Worm (Caenorhabditis elegans) whole organism, L3 larva: ENCODE data around the gene Y73C8C.12.

Experiments used
- R02D3.7 ChIP-seq: fragments of 150-350 bp; optimal IDR thresholded peaks from 2 replicates; lab custom pipeline; 2014; ENCODE audit warnings: missing biosample characterization, missing genetic modification characterization
- ZK546.5 ChIP-seq: sonication (generic microtip); optimal IDR thresholded peaks from 2 replicates; lab custom pipeline; 2017; ENCODE audit warnings: missing biosample characterization, missing genetic modification characterization
- aly-2 ChIP-seq: fragments of 150-350 bp; optimal IDR thresholded peaks from 2 replicates; lab custom pipeline; 2014; ENCODE audit warnings: missing biosample characterization, missing genetic modification characterization
- ama-1 ChIP-seq: fragments of 150-350 bp; optimal IDR thresholded peaks from 2 replicates; lab custom pipeline; 2018
- ceh-16 ChIP-seq: sonication (generic microtip); optimal IDR thresholded peaks from 2 replicates; lab custom pipeline; 2017; ENCODE audit warnings: missing biosample characterization, missing genetic modification characterization
- ceh-28 ChIP-seq: fragments of 150-350 bp; optimal IDR thresholded peaks from 2 replicates; lab custom pipeline; 2014; ENCODE audit warnings: missing biosample characterization, missing genetic modification reagents, missing genetic modification characterization
- ceh-82 ChIP-seq: fragments of 150-350 bp; optimal IDR thresholded peaks from 2 replicates; lab custom pipeline; 2014; ENCODE audit warnings: missing biosample characterization, missing genetic modification characterization
- ceh-9 ChIP-seq: sonication (generic microtip); optimal IDR thresholded peaks from 2 replicates; lab custom pipeline; 2018; ENCODE audit warnings: missing biosample characterization, missing genetic modification characterization
- daf-12 ChIP-seq: fragments of 150-350 bp; optimal IDR thresholded peaks from 2 replicates; lab custom pipeline; 2014; ENCODE audit warnings: missing biosample characterization, missing genetic modification reagents, missing genetic modification characterization
- egl-5 ChIP-seq: fragments of 150-350 bp; optimal IDR thresholded peaks from 2 replicates; lab custom pipeline; 2017; ENCODE audit warnings: missing biosample characterization, missing genetic modification reagents, missing genetic modification characterization, inconsistent platforms
- elt-1 ChIP-seq: fragments of 150-350 bp; optimal IDR thresholded peaks from 2 replicates; lab custom pipeline; 2014; ENCODE audit warnings: missing biosample characterization, missing genetic modification characterization
- elt-2 ChIP-seq: sonication (generic microtip); optimal IDR thresholded peaks from 2 replicates; lab custom pipeline; 2016; ENCODE audit warnings: missing genetic modification reagents, mild to moderate bottlenecking, missing genetic modification characterization, missing compliant biosample characterization
- elt-3 ChIP-seq, 3 experiments: fragments of 150-350 bp in 1 of 3; sonication (generic microtip) in 2 of 3; optimal IDR thresholded peaks; 2 replicates in 2 of 3; 4 replicates in 1 of 3; lab custom pipeline; 2014 to 2017; ENCODE audit warnings: missing biosample characterization in 3 of 3, missing genetic modification characterization in 3 of 3
- eor-1 ChIP-seq, 2 experiments: fragments of 150-350 bp; optimal IDR thresholded peaks; 2 replicates each; lab custom pipeline; 2014 to 2018; ENCODE audit warnings: missing biosample characterization in 2 of 2, missing genetic modification characterization in 2 of 2
- fkh-10 ChIP-seq: sonication (generic microtip); optimal IDR thresholded peaks from 2 replicates; lab custom pipeline; 2017; ENCODE audit warnings: missing biosample characterization, missing genetic modification reagents, missing genetic modification characterization
- fkh-2 ChIP-seq: fragments of 150-350 bp; optimal IDR thresholded peaks from 2 replicates; lab custom pipeline; 2014; ENCODE audit warnings: missing biosample characterization, missing genetic modification reagents, missing genetic modification characterization
- hmg-11 ChIP-seq: sonication (generic microtip); optimal IDR thresholded peaks from 2 replicates; lab custom pipeline; 2016; ENCODE audit warnings: missing genetic modification characterization, missing compliant biosample characterization
- jun-1 ChIP-seq: fragments of 150-350 bp; optimal IDR thresholded peaks from 2 replicates; lab custom pipeline; 2014; ENCODE audit warnings: missing biosample characterization, missing genetic modification reagents, missing genetic modification characterization
- lin-15B ChIP-seq: fragments of 150-350 bp; optimal IDR thresholded peaks from 2 replicates; lab custom pipeline; 2014; ENCODE audit warnings: missing biosample characterization, missing genetic modification characterization
- lin-39 ChIP-seq: fragments of 150-350 bp; optimal IDR thresholded peaks from 2 replicates; lab custom pipeline; 2018; ENCODE audit warnings: missing biosample characterization, missing genetic modification reagents, missing genetic modification characterization
- mml-1 ChIP-seq: fragments of 150-350 bp; sonication (generic microtip); optimal IDR thresholded peaks from 3 replicates; lab custom pipeline; 2014; ENCODE audit warnings: missing biosample characterization, missing genetic modification characterization
- nhr-11 ChIP-seq: fragments of 150-350 bp; optimal IDR thresholded peaks from 2 replicates; lab custom pipeline; 2014; ENCODE audit warnings: missing biosample characterization, missing genetic modification characterization
- nhr-12 ChIP-seq: fragments of 150-350 bp; optimal IDR thresholded peaks from 2 replicates; lab custom pipeline; 2014; ENCODE audit warnings: missing biosample characterization, missing genetic modification characterization
- nhr-23 ChIP-seq: fragments of 150-350 bp; optimal IDR thresholded peaks from 2 replicates; lab custom pipeline; 2014; ENCODE audit warnings: missing biosample characterization, missing genetic modification reagents, missing genetic modification characterization
- nhr-237 ChIP-seq: fragments of 150-350 bp; optimal IDR thresholded peaks from 2 replicates; lab custom pipeline; 2014; ENCODE audit warnings: missing biosample characterization, missing genetic modification characterization
- nhr-25 ChIP-seq: sonication (generic microtip); optimal IDR thresholded peaks from 2 replicates; lab custom pipeline; 2017; ENCODE audit warnings: missing biosample characterization, missing genetic modification characterization
- nhr-67 ChIP-seq: fragments of 150-350 bp; optimal IDR thresholded peaks from 2 replicates; lab custom pipeline; 2014; ENCODE audit warnings: missing biosample characterization, missing genetic modification characterization
- nhr-76 ChIP-seq: fragments of 150-350 bp; sonication (generic microtip); optimal IDR thresholded peaks from 5 replicates; lab custom pipeline; 2014; ENCODE audit warnings: missing biosample characterization, missing genetic modification characterization
- nhr-77 ChIP-seq: fragments of 150-350 bp; optimal IDR thresholded peaks from 2 replicates; lab custom pipeline; 2014; ENCODE audit warnings: missing biosample characterization, missing genetic modification characterization
- pha-4 ChIP-seq: fragments of 150-350 bp; optimal IDR thresholded peaks from 2 replicates; lab custom pipeline; 2014; ENCODE audit warnings: missing biosample characterization, missing genetic modification reagents, missing genetic modification characterization
- pqm-1 ChIP-seq: fragments of 150-350 bp; optimal IDR thresholded peaks from 2 replicates; lab custom pipeline; 2017; ENCODE audit warnings: missing biosample characterization, missing genetic modification characterization, inconsistent platforms
- sea-2 ChIP-seq: fragments of 150-350 bp; sonication (generic microtip); optimal IDR thresholded peaks from 4 replicates; lab custom pipeline; 2014; ENCODE audit warnings: missing biosample characterization, missing genetic modification reagents, missing genetic modification characterization
- skn-1 ChIP-seq: fragments of 150-350 bp; optimal IDR thresholded peaks from 2 replicates; lab custom pipeline; 2014; ENCODE audit warnings: missing biosample characterization, missing genetic modification characterization
- snpc-4 ChIP-seq: fragments of 150-350 bp; optimal IDR thresholded peaks from 2 replicates; lab custom pipeline; 2014; ENCODE audit warnings: missing biosample characterization, missing genetic modification characterization
- tbx-2 ChIP-seq: sonication (generic microtip); optimal IDR thresholded peaks from 2 replicates; lab custom pipeline; 2016; ENCODE audit warnings: mild to moderate bottlenecking, missing genetic modification characterization, missing compliant biosample characterization
- unc-39 ChIP-seq: sonication (generic microtip); optimal IDR thresholded peaks from 4 replicates; lab custom pipeline; 2017; ENCODE audit warnings: missing biosample characterization, missing genetic modification characterization
- unc-62 ChIP-seq: fragments of 150-350 bp; sonication (generic microtip); optimal IDR thresholded peaks from 4 replicates; lab custom pipeline; 2014; ENCODE audit warnings: missing biosample characterization, missing genetic modification reagents, missing genetic modification characterization
- zag-1 ChIP-seq: fragments of 150-350 bp; optimal IDR thresholded peaks from 2 replicates; lab custom pipeline; 2014; ENCODE audit warnings: missing biosample characterization, missing genetic modification characterization
- ztf-11 ChIP-seq: fragments of 150-350 bp; optimal IDR thresholded peaks from 2 replicates; lab custom pipeline; 2014; ENCODE audit warnings: missing biosample characterization, missing genetic modification characterization

The Y73C8C.12 gene

ce11 chrV:3144494-3144893, 19.5 kb downstream of the Y73C8C.12 start, which contains the start of gene srab-10:
Gene srab-10, minus strand, starts transcription at chrV:3144594.
- TF ChIP-seq jun-1 (no peak), elt-1 (tag; lab: Kevin White, UChicago) (no peak), ceh-16 (no peak), nhr-11 (no peak), ama-1 (lab: Kevin White, UChicago) (no peak), lin-15B (tag; lab: Kevin White, UChicago) (no peak), ceh-9 (no peak), pqm-1 (tag; lab: Kevin White, UChicago) (no peak)

- TF ChIP-seq unc-39 (no peak), nhr-12 (tag; lab: Kevin White, UChicago) (no peak), hmg-11 (tag; lab: Kevin White, UChicago) (no peak), nhr-23 (tag; lab: Kevin White, UChicago) (no peak), R02D3.7 (no peak), nhr-67 (tag; lab: Kevin White, UChicago) (no peak), skn-1 (tag; lab: Kevin White, UChicago) (no peak), snpc-4 (tag; lab: Kevin White, UChicago) (no peak), daf-12 (no peak), elt-3 (tag; optimal IDR thresholded peaks at IDR 0.05; lab: Kevin White, UChicago) (no peak), jun-1 (no peak), nhr-11 (no peak), eor-1 (tag; optimal IDR thresholded peaks at IDR 0.05; lab: Kevin White, UChicago) (no peak)
Measured at ce11 chrV:3145241-3145640, 20.2 kb downstream of the Y73C8C.12 start.

- TF ChIP-seq lin-39 (tag; lab: Kevin White, UChicago) = no peak
- TF ChIP-seq eor-1 (tag; optimal IDR thresholded peaks at IDR 0.05; lab: Kevin White, UChicago) = no peak
- no peak for TF ChIP-seq egl-5 (tag; lab: Kevin White, UChicago)
- no peak for TF ChIP-seq fkh-10 (GFP tag; lab: Kevin White, UChicago)
- no peak for TF ChIP-seq daf-12
- TF ChIP-seq elt-2 (tag; lab: Kevin White, UChicago) = no peak
- TF ChIP-seq pha-4 (tag; lab: Kevin White, UChicago) = no peak
- TF ChIP-seq ceh-9 = no peak
- TF ChIP-seq ama-1 (lab: Kevin White, UChicago) = no peak
- TF ChIP-seq tbx-2 = no peak
- no peak for TF ChIP-seq zag-1 (tag; lab: Kevin White, UChicago)
- TF ChIP-seq R02D3.7 = no peak
- TF ChIP-seq fkh-2 (tag; lab: Kevin White, UChicago) = no peak
- no peak for TF ChIP-seq ZK546.5 (tag; lab: Kevin White, UChicago)
- TF ChIP-seq, all 47 proteins: peak for 0
Measured at ce11 chrV:3146932-3147331, 21.9 kb downstream of the Y73C8C.12 start, which contains the start of gene srab-11. Gene srab-11, minus strand, starts transcription at chrV:3147032.

ce11 chrV:3149910-3150428, 25.0 kb downstream of the Y73C8C.12 start:
- no peak for TF ChIP-seq nhr-12 (tag; lab: Kevin White, UChicago)

- TF ChIP-seq lin-15B (tag; lab: Kevin White, UChicago) (no peak), ZK546.5 (tag; lab: Kevin White, UChicago) (no peak), fkh-10 (GFP tag; lab: Kevin White, UChicago) (no peak), elt-1 (tag; lab: Kevin White, UChicago) (no peak), sea-2 (no peak), ceh-28 (tag; lab: Kevin White, UChicago) (no peak), nhr-12 (tag; lab: Kevin White, UChicago) (no peak), ceh-82 (tag; lab: Kevin White, UChicago) (no peak), pqm-1 (tag; lab: Kevin White, UChicago) (no peak), hmg-11 (tag; lab: Kevin White, UChicago) (no peak), zag-1 (tag; lab: Kevin White, UChicago) (no peak), fkh-2 (tag; lab: Kevin White, UChicago) (no peak), mml-1 (no peak)
Measured at ce11 chrV:3151862-3152261, 26.9 kb downstream of the Y73C8C.12 start, which contains the start of gene srab-6. Gene srab-6, minus strand, starts transcription at chrV:3151962.

ce11 chrV:3155072-3155471, 30.1 kb downstream of the Y73C8C.12 start, which contains the start of gene srab-7:
Gene srab-7, minus strand, starts transcription at chrV:3155172.
- TF ChIP-seq mml-1 = no peak
- no peak for TF ChIP-seq ceh-16
- TF ChIP-seq nhr-25 (tag; lab: Kevin White, UChicago) = no peak
- TF ChIP-seq nhr-237 (tag; lab: Kevin White, UChicago) = no peak
- TF ChIP-seq fkh-10 (GFP tag; lab: Kevin White, UChicago) = no peak
- no peak for TF ChIP-seq aly-2 (tag; lab: Kevin White, UChicago)
- TF ChIP-seq ceh-82 (tag; lab: Kevin White, UChicago) = no peak
- no peak for TF ChIP-seq nhr-77
- TF ChIP-seq elt-2 (tag; lab: Kevin White, UChicago) = no peak
- TF ChIP-seq eor-1 (tag; optimal IDR thresholded peaks at IDR 0.05; lab: Kevin White, UChicago) = no peak
- no peak for TF ChIP-seq daf-12
- TF ChIP-seq ztf-11 (tag; lab: Kevin White, UChicago) = no peak
- TF ChIP-seq fkh-2 (tag; lab: Kevin White, UChicago) = no peak
- no peak for TF ChIP-seq nhr-23 (tag; lab: Kevin White, UChicago)
- TF ChIP-seq skn-1 (tag; lab: Kevin White, UChicago) = no peak
- TF ChIP-seq nhr-76 (tag; lab: Kevin White, UChicago) = no peak
- no peak for TF ChIP-seq ceh-28 (tag; lab: Kevin White, UChicago)
- TF ChIP-seq unc-62 (GFP tag; lab: Kevin White, UChicago) = no peak
- no peak for TF ChIP-seq elt-1 (tag; lab: Kevin White, UChicago)
- TF ChIP-seq, all 47 proteins: peak for 0
